Worm (Caenorhabditis elegans) whole organism, L4 larva: ENCODE measurements around the gene B0244.6.

Source experiments
- D1046.2 ChIP-seq: fragments of 200-800 bp; sonication (Bioruptor generic); IDR thresholded peaks from 2 replicates; pipeline ENCODE4 v1.3.6; 2022; ENCODE audit warnings: missing genetic modification characterization, missing compliant biosample characterization
- F49E8.2 ChIP-seq: sonication (generic microtip); optimal IDR thresholded peaks from 2 replicates; lab custom pipeline; 2016; ENCODE audit warnings: missing compliant biosample characterization, mild to moderate bottlenecking, missing genetic modification characterization, borderline replicate concordance
- T20F7.1 ChIP-seq: fragments of 200-800 bp; sonication (Bioruptor generic); optimal IDR thresholded peaks from 2 replicates; lab custom pipeline; 2018; ENCODE audit warnings: mild to moderate bottlenecking, missing genetic modification characterization, missing compliant biosample characterization
- aha-1 ChIP-seq: fragments of 150-350 bp; peaks from one replicate; lab custom pipeline; 2014; ENCODE audit warnings: missing biosample characterization, missing genetic modification characterization
- aly-2 ChIP-seq: sonication (generic microtip); optimal IDR thresholded peaks from 2 replicates; lab custom pipeline; 2018; ENCODE audit warnings: missing biosample characterization, missing genetic modification characterization
- daf-12 ChIP-seq: fragments of 150-350 bp; optimal IDR thresholded peaks from 2 replicates; lab custom pipeline; 2014; ENCODE audit warnings: missing biosample characterization, missing genetic modification reagents, missing genetic modification characterization
- daf-16 ChIP-seq, 3 experiments: sonication (generic microtip); optimal IDR thresholded peaks; 2 replicates each; lab custom pipeline; 2016 to 2017; ENCODE audit warnings: missing genetic modification characterization in 3 of 3, missing genetic modification reagents in 3 of 3, mild to moderate bottlenecking in 2 of 3, missing compliant biosample characterization in 2 of 3, missing biosample characterization in 1 of 3, moderate library complexity in 1 of 3
- daf-19 ChIP-seq: fragments of 200-800 bp; sonication (Bioruptor generic); conservative IDR thresholded peaks from 2 replicates; pipeline ENCODE4 v1.3.6; 2022; ENCODE audit warnings: missing genetic modification characterization, missing compliant biosample characterization
- dmd-8 ChIP-seq: fragments of 200-800 bp; sonication (Bioruptor generic); IDR thresholded peaks from 2 replicates; pipeline ENCODE4 v1.3.6; 2022; ENCODE audit warnings: missing genetic modification characterization, missing compliant biosample characterization
- dpl-1 ChIP-seq: fragments of 150-350 bp; optimal IDR thresholded peaks from 2 replicates; lab custom pipeline; 2014; ENCODE audit warnings: missing biosample characterization, missing genetic modification reagents, missing genetic modification characterization
- dve-1 ChIP-seq: sonication (generic microtip); optimal IDR thresholded peaks from 2 replicates; lab custom pipeline; 2017; ENCODE audit warnings: antibody characterized with exemption, mild to moderate bottlenecking, missing genetic modification characterization, missing compliant biosample characterization; ENCODE audit not compliant: insufficient read depth
- hif-1 ChIP-seq, 2 experiments: sonication (generic microtip); optimal IDR thresholded peaks; 2 replicates each; lab custom pipeline; 2016 to 2017; ENCODE audit warnings: missing compliant biosample characterization in 2 of 2, missing genetic modification characterization in 2 of 2, missing genetic modification reagents in 2 of 2, missing genotype in 2 of 2, mild to moderate bottlenecking in 1 of 2
- hlh-11 ChIP-seq: fragments of 200-800 bp; sonication (Bioruptor generic); optimal IDR thresholded peaks from 2 replicates; lab custom pipeline; 2018; ENCODE audit warnings: mild to moderate bottlenecking, missing genetic modification characterization, missing compliant biosample characterization
- hlh-30 ChIP-seq: sonication (generic microtip); optimal IDR thresholded peaks from 2 replicates; lab custom pipeline; 2017; ENCODE audit warnings: antibody characterized with exemption, mild to moderate bottlenecking, missing genetic modification characterization, missing compliant biosample characterization; ENCODE audit not compliant: insufficient read depth
- hmg-1.1 ChIP-seq: fragments of 200-800 bp; sonication (Bioruptor generic); IDR thresholded peaks from 2 replicates; pipeline ENCODE4 v1.3.6; 2022; ENCODE audit warnings: missing genetic modification reagents, missing genetic modification characterization, missing compliant biosample characterization
- jun-1 ChIP-seq: fragments of 150-350 bp; optimal IDR thresholded peaks from 2 replicates; lab custom pipeline; 2014; ENCODE audit warnings: missing biosample characterization, missing genetic modification reagents, missing genetic modification characterization
- lin-1 ChIP-seq: fragments of 200-800 bp; sonication (Bioruptor generic); IDR thresholded peaks from 2 replicates; pipeline ENCODE4 v1.3.6; 2022; ENCODE audit warnings: missing genetic modification reagents, missing genetic modification characterization, missing compliant biosample characterization
- lin-13 ChIP-seq: fragments of 150-350 bp; optimal IDR thresholded peaks from 2 replicates; lab custom pipeline; 2014; ENCODE audit warnings: missing biosample characterization, missing genetic modification reagents, missing genetic modification characterization
- lin-38 ChIP-seq: fragments of 200-800 bp; sonication (Bioruptor generic); IDR thresholded peaks from 2 replicates; pipeline ENCODE4 v1.3.6; 2022; ENCODE audit warnings: missing genetic modification reagents, missing genetic modification characterization, missing compliant biosample characterization
- lin-39 ChIP-seq: fragments of 150-350 bp; optimal IDR thresholded peaks from 2 replicates; lab custom pipeline; 2014; ENCODE audit warnings: missing biosample characterization, missing genetic modification reagents, missing genetic modification characterization
- lir-3 ChIP-seq: sonication (generic microtip); optimal IDR thresholded peaks from 2 replicates; lab custom pipeline; 2016; ENCODE audit warnings: mild to moderate bottlenecking, missing genetic modification characterization, missing compliant biosample characterization
- lsy-2 ChIP-seq, 2 experiments: fragments of 150-350 bp in 1 of 2; sonication (generic microtip) in 1 of 2; optimal IDR thresholded peaks; 2 replicates each; lab custom pipeline; 2014 to 2017; ENCODE audit warnings: missing biosample characterization in 2 of 2, missing genetic modification characterization in 2 of 2
- madf-5 ChIP-seq, 2 experiments: fragments of 200-800 bp; sonication (Bioruptor generic); IDR thresholded peaks; 2 replicates each; pipeline ENCODE4 v1.3.6; 2022; ENCODE audit warnings: missing compliant biosample characterization in 2 of 2, missing genetic modification characterization in 2 of 2
- mdt-29 ChIP-seq: fragments of 200-800 bp; sonication (Bioruptor generic); IDR thresholded peaks from 2 replicates; pipeline ENCODE4 v1.3.6; 2022; ENCODE audit warnings: missing genetic modification reagents, missing genetic modification characterization, missing compliant biosample characterization
- mep-1 ChIP-seq: fragments of 150-350 bp; sonication (generic microtip); optimal IDR thresholded peaks from 3 replicates; lab custom pipeline; 2014; ENCODE audit warnings: missing biosample characterization, missing genetic modification characterization
- mes-2 ChIP-seq: sonication (generic microtip); optimal IDR thresholded peaks from 2 replicates; lab custom pipeline; 2016; ENCODE audit warnings: missing genotype, mild to moderate bottlenecking, missing genetic modification characterization, missing compliant biosample characterization; ENCODE audit not compliant: poor library complexity, severe bottlenecking
- mxl-3 ChIP-seq: fragments of 200-800 bp; sonication (Bioruptor generic); optimal IDR thresholded peaks from 2 replicates; lab custom pipeline; 2018; ENCODE audit warnings: mild to moderate bottlenecking, missing genetic modification characterization, missing compliant biosample characterization
- nhr-28 ChIP-seq: fragments of 150-350 bp; optimal IDR thresholded peaks from 2 replicates; lab custom pipeline; 2014; ENCODE audit warnings: missing biosample characterization, missing genetic modification characterization
- nhr-48 ChIP-seq: sonication (generic microtip); optimal IDR thresholded peaks from 2 replicates; lab custom pipeline; 2016; ENCODE audit warnings: mild to moderate bottlenecking, missing genetic modification characterization, missing compliant biosample characterization
- nhr-6 ChIP-seq: fragments of 150-350 bp; optimal IDR thresholded peaks from 2 replicates; lab custom pipeline; 2014; ENCODE audit warnings: missing biosample characterization, missing genetic modification characterization
- nhr-76 ChIP-seq: fragments of 150-350 bp; optimal IDR thresholded peaks from 2 replicates; lab custom pipeline; 2014; ENCODE audit warnings: missing biosample characterization, missing genetic modification characterization
- nhr-77 ChIP-seq: fragments of 150-350 bp; optimal IDR thresholded peaks from 2 replicates; lab custom pipeline; 2014; ENCODE audit warnings: missing biosample characterization, missing genetic modification characterization
- rbr-2 ChIP-seq: sonication (generic microtip); optimal IDR thresholded peaks from 2 replicates; lab custom pipeline; 2016; ENCODE audit warnings: missing genotype, missing genetic modification characterization, missing compliant biosample characterization
- spr-3 ChIP-seq: fragments of 200-800 bp; sonication (Bioruptor generic); optimal IDR thresholded peaks from 2 replicates; lab custom pipeline; 2018; ENCODE audit warnings: mild to moderate bottlenecking, missing genetic modification characterization, missing compliant biosample characterization
- tag-97 ChIP-seq: fragments of 200-800 bp; sonication (Bioruptor generic); IDR thresholded peaks from 2 replicates; pipeline ENCODE4 v1.3.6; 2022; ENCODE audit warnings: missing genetic modification characterization, missing compliant biosample characterization
- vab-7 ChIP-seq: fragments of 200-800 bp; sonication (Bioruptor generic); IDR thresholded peaks from 2 replicates; pipeline ENCODE4 v1.3.6; 2022; ENCODE audit warnings: missing genetic modification reagents, missing genetic modification characterization, missing compliant biosample characterization

B0244.6 gene

ce11 chrIII:5697266-5697665 lies 40.5 kb upstream of the B0244.6 start, which contains the start of gene B0336.7:
B0336.7 (minus strand) TSS chrIII:5697366.
- TF ChIP-seq nhr-48 (no peak), aha-1 (tag; lab: Kevin White, UChicago) (peak; percentile 27), madf-5 (GFP tag; IDR thresholded peaks at IDR 0.05; lab: Robert Waterston, UW) (no peak), F49E8.2 (no peak), nhr-76 (tag; lab: Kevin White, UChicago) (no peak)

- peak; percentile 52 for TF ChIP-seq hlh-11 (tag; lab: Kevin White, UChicago)
- TF ChIP-seq hlh-30 = peak; percentile 44
- peak; percentile 82 for TF ChIP-seq F49E8.2
- peak; percentile 51 for TF ChIP-seq nhr-28 (tag; lab: Kevin White, UChicago)
- peak; percentile 39; the same call in 1 of the 2 replicates for TF ChIP-seq lin-38 (GFP tag; lab: Robert Waterston, UW)
- peak; percentile 2 for TF ChIP-seq nhr-6 (tag; lab: Kevin White, UChicago)
- peak; percentile 71 for TF ChIP-seq mes-2 (tag; lab: Kevin White, UChicago)
- peak; percentile 1 for TF ChIP-seq dve-1
- peak; percentile 14 for TF ChIP-seq rbr-2 (tag; lab: Kevin White, UChicago)
- no peak for TF ChIP-seq lir-3 (tag; lab: Kevin White, UChicago)
- peak in 1 of 2 experiments; percentile 22 for TF ChIP-seq hif-1 (tag; optimal IDR thresholded peaks at IDR 0.05; lab: Kevin White, UChicago)
- no peak for TF ChIP-seq nhr-77 (tag; lab: Kevin White, UChicago)
- no peak for TF ChIP-seq lin-39
- peak in 1 of 2 experiments; percentile 64 for TF ChIP-seq lsy-2 (tag; optimal IDR thresholded peaks at IDR 0.05; lab: Kevin White, UChicago)
- TF ChIP-seq mep-1 = peak; percentile 60
- TF ChIP-seq lin-13 (GFP tag; lab: Kevin White, UChicago) = peak; percentile 17
- no peak for TF ChIP-seq daf-16 (GFP tag; optimal IDR thresholded peaks at IDR 0.05; lab: Kevin White, UChicago)
- peak; percentile 8 for TF ChIP-seq daf-16 (tag; optimal IDR thresholded peaks at IDR 0.05; lab: Kevin White, UChicago)
- TF ChIP-seq mdt-29 (GFP tag; lab: Robert Waterston, UW) = no peak
- peak; percentile 58 for TF ChIP-seq dpl-1 (GFP tag; lab: Kevin White, UChicago)
Measured at ce11 chrIII:5697963-5698730, 39.7 kb upstream of the B0244.6 start, which contains the start of the genes lgg-3 and rgs-5. lgg-3 (minus strand) TSS chrIII:5698013. rgs-5 (plus strand) TSS chrIII:5698555.

ce11 chrIII:5701491-5701890 lies 36.3 kb upstream of the B0244.6 start:
- TF ChIP-seq daf-12 (tag; lab: Kevin White, UChicago) = no peak
- no peak for TF ChIP-seq D1046.2 (GFP tag; lab: Robert Waterston, UW)
- TF ChIP-seq aly-2 = no peak
- TF ChIP-seq lin-1 (GFP tag; lab: Robert Waterston, UW) = no peak
- no peak for TF ChIP-seq tag-97 (GFP tag; lab: Robert Waterston, UW)
- TF ChIP-seq vab-7 (GFP tag; lab: Robert Waterston, UW) = no peak
- TF ChIP-seq jun-1 (tag; lab: Kevin White, UChicago) = no peak
- no peak for TF ChIP-seq spr-3 (GFP tag; lab: Kevin White, UChicago)
- no peak for TF ChIP-seq hmg-1.1 (GFP tag; lab: Robert Waterston, UW)
- TF ChIP-seq T20F7.1 = no peak
- TF ChIP-seq daf-19 (GFP tag; lab: Robert Waterston, UW) = no peak
- no peak for TF ChIP-seq madf-5 (GFP tag; IDR thresholded peaks at IDR 0.05; lab: Robert Waterston, UW)
- TF ChIP-seq mes-2 (tag; lab: Kevin White, UChicago) = no peak
- TF ChIP-seq dmd-8 (GFP tag; lab: Robert Waterston, UW) = no peak
- no peak for TF ChIP-seq mxl-3 (GFP tag; lab: Kevin White, UChicago)
